Worm (Caenorhabditis elegans) whole organism, late embryonic: ENCODE measurements around the gene W03G11.3.

Source experiments
- C08G9.2 ChIP-seq: sonication (generic microtip); optimal IDR thresholded peaks from 2 replicates; lab custom pipeline; 2016; ENCODE audit warnings: mild to moderate bottlenecking, missing genetic modification characterization, moderate library complexity, missing compliant biosample characterization
- ceh-45 ChIP-seq: fragments of 200-800 bp; sonication (Bioruptor generic); IDR thresholded peaks from 2 replicates; pipeline ENCODE4 v1.3.6; 2022; ENCODE audit warnings: missing genetic modification reagents, missing genetic modification characterization, missing compliant biosample characterization
- che-1 ChIP-seq: sonication (generic microtip); optimal IDR thresholded peaks from 2 replicates; lab custom pipeline; 2016; ENCODE audit warnings: mild to moderate bottlenecking, missing genetic modification characterization, missing compliant biosample characterization
- dve-1 ChIP-seq: sonication (generic microtip); optimal IDR thresholded peaks from 2 replicates; lab custom pipeline; 2017; ENCODE audit warnings: antibody characterized with exemption, mild to moderate bottlenecking, missing genetic modification characterization, missing compliant biosample characterization
- elt-2 ChIP-seq: sonication (generic microtip); optimal IDR thresholded peaks from 2 replicates; lab custom pipeline; 2016; ENCODE audit warnings: missing genetic modification reagents, missing genetic modification characterization, missing compliant biosample characterization
- lin-11 ChIP-seq: fragments of 200-800 bp; sonication (Bioruptor generic); optimal IDR thresholded peaks from 2 replicates; lab custom pipeline; 2018; ENCODE audit warnings: mild to moderate bottlenecking, missing genetic modification characterization, missing compliant biosample characterization
- nhr-11 ChIP-seq: fragments of 150-350 bp; optimal IDR thresholded peaks from 2 replicates; lab custom pipeline; 2014; ENCODE audit warnings: missing biosample characterization, missing genetic modification characterization
- odd-2 ChIP-seq: sonication (generic microtip); optimal IDR thresholded peaks from 2 replicates; lab custom pipeline; 2017; ENCODE audit warnings: antibody characterized with exemption, mild to moderate bottlenecking, missing genetic modification characterization, missing compliant biosample characterization
- pag-3 ChIP-seq: sonication (generic microtip); optimal IDR thresholded peaks from 2 replicates; lab custom pipeline; 2016; ENCODE audit warnings: missing compliant biosample characterization, missing genetic modification characterization, borderline replicate concordance
- pqm-1 ChIP-seq: sonication (generic microtip); optimal IDR thresholded peaks from 2 replicates; lab custom pipeline; 2016; ENCODE audit warnings: missing genetic modification characterization, missing compliant biosample characterization
- rnt-1 ChIP-seq: sonication (generic microtip); optimal IDR thresholded peaks from 2 replicates; lab custom pipeline; 2016; ENCODE audit warnings: missing genetic modification characterization, missing compliant biosample characterization
- unc-55 ChIP-seq: sonication (generic microtip); optimal IDR thresholded peaks from 2 replicates; lab custom pipeline; 2017; ENCODE audit warnings: missing biosample characterization, missing genetic modification reagents, missing genetic modification characterization
- unc-86 ChIP-seq: sonication (generic microtip); optimal IDR thresholded peaks from 2 replicates; lab custom pipeline; 2016; ENCODE audit warnings: missing genetic modification characterization, missing compliant biosample characterization

- TF ChIP-seq dve-1 (tag; lab: Kevin White, UChicago) (no peak), unc-86 (tag; lab: Kevin White, UChicago) (no peak), pag-3 (tag; lab: Kevin White, UChicago) (no peak), nhr-11 (tag; lab: Kevin White, UChicago) (no peak), C08G9.2 (tag; lab: Kevin White, UChicago) (no peak), lin-11 (tag; lab: Kevin White, UChicago) (no peak), ceh-45 (no peak), rnt-1 (tag; lab: Kevin White, UChicago) (no peak), unc-55 (no peak), elt-2 (peak; percentile 73), odd-2 (tag; lab: Kevin White, UChicago) (no peak), pqm-1 (tag; lab: Kevin White, UChicago) (no peak), che-1 (tag; lab: Kevin White, UChicago) (no peak)
Measured at ce11 chrX:12146453-12147085, 43.0 kb upstream of the W03G11.3 start, which contains the start of gene pycr-1.
